Fruit fly (Drosophila melanogaster) whole organism, embryonic: ENCODE data around the gene CG9288.

Source experiments
- ATbp ChIP-seq: fragments of 200-800 bp; sonication (Bioruptor generic); optimal IDR thresholded peaks from 2 replicates; lab custom pipeline; 2017; ENCODE audit warnings: missing biosample characterization, mild to moderate bottlenecking, missing genetic modification characterization, missing genetic modification reagents
- Asciz ChIP-seq: fragments of 200-800 bp; sonication (Bioruptor generic); optimal IDR thresholded peaks from 2 replicates; lab custom pipeline; 2017; ENCODE audit warnings: missing biosample characterization, mild to moderate bottlenecking, missing genetic modification characterization, missing genetic modification reagents
- Atf3 ChIP-seq: fragments of 200-800 bp; sonication (Bioruptor generic); optimal IDR thresholded peaks from 3 replicates; lab custom pipeline; 2016; ENCODE audit warnings: missing biosample characterization, missing genetic modification characterization
- B-H1 ChIP-seq: fragments of 200-800 bp; sonication (Bioruptor generic); IDR thresholded peaks from 3 replicates; pipeline ENCODE4 v1.3.6; 2022; ENCODE audit warnings: missing biosample characterization, missing genetic modification characterization
- BtbVII ChIP-seq: fragments of 200-800 bp; sonication (Bioruptor generic); optimal IDR thresholded peaks from 3 replicates; lab custom pipeline; 2017; ENCODE audit warnings: missing biosample characterization, mild to moderate bottlenecking, missing genetic modification characterization
- CG11085 ChIP-seq: fragments of 200-800 bp; sonication (Bioruptor generic); IDR thresholded peaks from 2 replicates; pipeline ENCODE4 v1.3.6; 2022; ENCODE audit warnings: missing biosample characterization, missing genetic modification characterization
- CG15011 ChIP-seq: fragments of 200-800 bp; sonication (Bioruptor generic); optimal IDR thresholded peaks from 3 replicates; lab custom pipeline; 2018; ENCODE audit warnings: missing biosample characterization, mild to moderate bottlenecking, missing genetic modification characterization
- CG16779 ChIP-seq: fragments of 200-800 bp; sonication (Bioruptor generic); IDR thresholded peaks from 2 replicates; pipeline ENCODE4 v1.3.6; 2022; ENCODE audit warnings: missing biosample characterization, missing genetic modification characterization
- CG32772 ChIP-seq: fragments of 200-800 bp; sonication (Bioruptor generic); IDR thresholded peaks from 2 replicates; pipeline ENCODE4 v1.3.6; 2022; ENCODE audit warnings: missing biosample characterization, missing genetic modification characterization
- CG3281 ChIP-seq: fragments of 200-800 bp; sonication (Bioruptor generic); optimal IDR thresholded peaks from 3 replicates; lab custom pipeline; 2017; ENCODE audit warnings: missing biosample characterization, mild to moderate bottlenecking, missing genetic modification characterization
- CG3726 ChIP-seq: fragments of 200-800 bp; sonication (Bioruptor generic); IDR thresholded peaks from 3 replicates; pipeline ENCODE4, ENCODE4 v1.3.6; 2022; ENCODE audit warnings: missing biosample characterization, missing genetic modification characterization
- CG3995 ChIP-seq: fragments of 200-800 bp; sonication (Bioruptor generic); optimal IDR thresholded peaks from 3 replicates; lab custom pipeline; 2016; ENCODE audit warnings: missing biosample characterization, missing genetic modification characterization
- CG4730 ChIP-seq: fragments of 200-800 bp; sonication (Bioruptor generic); IDR thresholded peaks from 2 replicates; pipeline ENCODE4 v1.3.6; 2022; ENCODE audit warnings: missing biosample characterization, missing genetic modification characterization
- CG6272 ChIP-seq: fragments of 200-800 bp; sonication (Bioruptor generic); IDR thresholded peaks from 2 replicates; pipeline ENCODE4 v1.3.6; 2022; ENCODE audit warnings: missing biosample characterization, missing genetic modification characterization
- CG6654 ChIP-seq: fragments of 200-800 bp; sonication (Bioruptor generic); optimal IDR thresholded peaks from 2 replicates; lab custom pipeline; 2017; ENCODE audit warnings: missing biosample characterization, mild to moderate bottlenecking, missing genetic modification characterization
- CG8290 ChIP-seq, 3 experiments: fragments of 200-800 bp; sonication (Bioruptor generic); optimal IDR thresholded peaks; 2 replicates each; lab custom pipeline; 2016 to 2019; ENCODE audit warnings: missing biosample characterization in 3 of 3, missing genetic modification characterization in 3 of 3, mild to moderate bottlenecking in 2 of 3, moderate library complexity in 1 of 3
- CG8944 ChIP-seq: fragments of 200-800 bp; sonication (Bioruptor generic); optimal IDR thresholded peaks from 3 replicates; lab custom pipeline; 2016; ENCODE audit warnings: missing biosample characterization, missing genetic modification characterization
- CG9215 ChIP-seq: fragments of 200-800 bp; sonication (Bioruptor generic); IDR thresholded peaks from 2 replicates; pipeline ENCODE4 v1.3.6; 2022; ENCODE audit warnings: missing biosample characterization, missing genetic modification characterization
- CG9609 ChIP-seq: fragments of 200-800 bp; sonication (Bioruptor generic); optimal IDR thresholded peaks from 3 replicates; lab custom pipeline; 2016; ENCODE audit warnings: missing biosample characterization, missing genetic modification characterization
- CG9727 ChIP-seq: fragments of 200-800 bp; sonication (Bioruptor generic); optimal IDR thresholded peaks from 3 replicates; lab custom pipeline; 2017; ENCODE audit warnings: missing biosample characterization, mild to moderate bottlenecking, missing genetic modification characterization
- D19B ChIP-seq: fragments of 200-800 bp; sonication (Bioruptor generic); optimal IDR thresholded peaks from 2 replicates; lab custom pipeline; 2017; ENCODE audit warnings: missing biosample characterization, mild to moderate bottlenecking, missing genetic modification characterization
- Ets97D ChIP-seq: fragments of 200-800 bp; sonication (Bioruptor generic); optimal IDR thresholded peaks from 3 replicates; lab custom pipeline; 2016; ENCODE audit warnings: missing biosample characterization, missing genetic modification characterization
- Fer1 ChIP-seq: fragments of 200-800 bp; sonication (Bioruptor generic); optimal IDR thresholded peaks from 2 replicates; lab custom pipeline; 2017; ENCODE audit warnings: missing biosample characterization, mild to moderate bottlenecking, missing genetic modification characterization
- Kr ChIP-seq: fragments of 200-800 bp; sonication (Bioruptor generic); optimal IDR thresholded peaks from 2 replicates; lab custom pipeline; 2017; ENCODE audit warnings: missing biosample characterization, mild to moderate bottlenecking, missing genetic modification characterization
- Mes4 ChIP-seq: fragments of 200-800 bp; sonication (Bioruptor generic); optimal IDR thresholded peaks from 2 replicates; lab custom pipeline; 2016; ENCODE audit warnings: missing biosample characterization, missing genetic modification characterization
- NC2β ChIP-seq: fragments of 200-800 bp; sonication (Bioruptor generic); optimal IDR thresholded peaks from 2 replicates; lab custom pipeline; 2016; ENCODE audit warnings: missing biosample characterization, missing genetic modification characterization
- NK7.1 ChIP-seq: fragments of 200-800 bp; sonication (Bioruptor generic); optimal IDR thresholded peaks from 3 replicates; lab custom pipeline; 2016; ENCODE audit warnings: missing biosample characterization, missing genetic modification characterization
- Opbp ChIP-seq: fragments of 200-800 bp; sonication (Bioruptor generic); IDR thresholded peaks from 3 replicates; pipeline ENCODE4 v1.3.6; 2022; ENCODE audit warnings: missing biosample characterization, missing genetic modification characterization; ENCODE audit not compliant: partially characterized antibody
- Pdp1 ChIP-seq, 2 experiments: fragments of 200-800 bp; sonication (Bioruptor generic); optimal IDR thresholded peaks; 3 replicates each; lab custom pipeline; 2016; ENCODE audit warnings: missing biosample characterization in 2 of 2, missing genetic modification characterization in 2 of 2, mild to moderate bottlenecking in 1 of 2, moderate library complexity in 1 of 2
- Xrp1 ChIP-seq: fragments of 200-800 bp; sonication (Bioruptor generic); IDR thresholded peaks from 2 replicates; pipeline ENCODE4 v1.3.6; 2022; ENCODE audit warnings: missing biosample characterization, missing genetic modification characterization
- bbx ChIP-seq: fragments of 200-800 bp; sonication (Bioruptor generic); IDR thresholded peaks from 2 replicates; pipeline ENCODE4 v1.3.6; 2022; ENCODE audit warnings: missing biosample characterization, missing genetic modification characterization; ENCODE audit not compliant: partially characterized antibody
- br ChIP-seq: fragments of >200 bp; optimal IDR thresholded peaks from 2 replicates; lab custom pipeline; 2017
- crol ChIP-seq: fragments of 200-800 bp; sonication (Bioruptor generic); IDR thresholded peaks from 2 replicates; pipeline ENCODE4 v1.3.6; 2022; ENCODE audit warnings: missing biosample characterization, missing genetic modification characterization
- cwo ChIP-seq: fragments of 200-800 bp; sonication (Bioruptor generic); optimal IDR thresholded peaks from 3 replicates; lab custom pipeline; 2017; ENCODE audit warnings: missing biosample characterization, missing genetic modification characterization, mild to moderate bottlenecking, moderate library complexity, missing genetic modification reagents
- danr ChIP-seq: fragments of 200-800 bp; sonication (Bioruptor generic); IDR thresholded peaks from 2 replicates; pipeline ENCODE4 v1.3.6; 2022; ENCODE audit warnings: missing biosample characterization, missing genetic modification characterization
- dysf ChIP-seq: fragments of 200-800 bp; sonication (Bioruptor generic); IDR thresholded peaks from 3 replicates; pipeline ENCODE4 v1.3.6; 2022; ENCODE audit warnings: missing biosample characterization, missing genetic modification characterization
- emc ChIP-seq: fragments of 200-800 bp; sonication (Bioruptor generic); optimal IDR thresholded peaks from 2 replicates; lab custom pipeline; 2016; ENCODE audit warnings: missing biosample characterization, missing genetic modification characterization
- ftz-f1 ChIP-seq: fragments of 200-800 bp; sonication (Bioruptor generic); optimal IDR thresholded peaks from 2 replicates; lab custom pipeline; 2016; ENCODE audit warnings: missing biosample characterization, missing genetic modification characterization
- gfzf ChIP-seq: fragments of 200-800 bp; sonication (Bioruptor generic); optimal IDR thresholded peaks from 2 replicates; lab custom pipeline; 2016; ENCODE audit warnings: missing biosample characterization, mild to moderate bottlenecking, missing genetic modification characterization, moderate library complexity
- hb ChIP-seq: fragments of 200-800 bp; sonication (Bioruptor generic); IDR thresholded peaks from 3 replicates; pipeline ENCODE4 v1.3.6; 2022; ENCODE audit warnings: missing biosample characterization, missing genetic modification characterization; ENCODE audit not compliant: partially characterized antibody
- mirr ChIP-seq: fragments of 200-800 bp; sonication (Bioruptor generic); optimal IDR thresholded peaks from 3 replicates; lab custom pipeline; 2018; ENCODE audit warnings: missing biosample characterization, mild to moderate bottlenecking, missing genetic modification characterization
- nerfin-1 ChIP-seq: fragments of 200-800 bp; sonication (Bioruptor generic); optimal IDR thresholded peaks from 3 replicates; lab custom pipeline; 2019; ENCODE audit warnings: missing biosample characterization, mild to moderate bottlenecking, missing genetic modification characterization, moderate library complexity
- org-1 ChIP-seq: fragments of 200-800 bp; sonication (Bioruptor generic); optimal IDR thresholded peaks from 2 replicates; lab custom pipeline; 2017; ENCODE audit warnings: missing biosample characterization, missing genetic modification characterization
- pfk ChIP-seq: fragments of 200-800 bp; sonication (Bioruptor generic); optimal IDR thresholded peaks from 2 replicates; lab custom pipeline; 2018; ENCODE audit warnings: missing biosample characterization, mild to moderate bottlenecking, missing genetic modification characterization, moderate library complexity
- pita ChIP-seq: fragments of 200-800 bp; sonication (Bioruptor generic); optimal IDR thresholded peaks from 2 replicates; lab custom pipeline; 2017; ENCODE audit warnings: missing biosample characterization, mild to moderate bottlenecking, missing genetic modification characterization
- run ChIP-seq: fragments of 200-800 bp; sonication (Bioruptor generic); optimal IDR thresholded peaks from 3 replicates; lab custom pipeline; 2018; ENCODE audit warnings: missing biosample characterization, mild to moderate bottlenecking, missing genetic modification characterization
- sc ChIP-seq, 3 experiments: fragments of >200 bp in 2 of 3; fragments of 200-800 bp in 1 of 3; sonication (Bioruptor generic) in 1 of 3; optimal IDR thresholded peaks; 2 replicates in 2 of 3; 3 replicates in 1 of 3; lab custom pipeline; 2017; ENCODE audit warnings: mild to moderate bottlenecking in 1 of 3, missing biosample characterization in 1 of 3, missing genetic modification characterization in 1 of 3, missing genetic modification reagents in 1 of 3
- sim ChIP-seq: fragments of 200-800 bp; sonication (Bioruptor generic); IDR thresholded peaks from 2 replicates; pipeline ENCODE4 v1.3.6; 2022; ENCODE audit warnings: missing biosample characterization, missing genetic modification characterization
- sisA ChIP-seq: fragments of 200-800 bp; sonication (Bioruptor generic); IDR thresholded peaks from 2 replicates; pipeline ENCODE4 v1.3.6; 2022; ENCODE audit warnings: missing biosample characterization, missing genetic modification characterization
- slp2 ChIP-seq: fragments of 200-800 bp; sonication (Bioruptor generic); optimal IDR thresholded peaks from 2 replicates; lab custom pipeline; 2016; ENCODE audit warnings: missing biosample characterization, missing genetic modification characterization
- stc ChIP-seq: fragments of 200-800 bp; sonication (Bioruptor generic); IDR thresholded peaks from 2 replicates; pipeline ENCODE4 v1.3.6; 2022; ENCODE audit warnings: missing biosample characterization, missing genetic modification characterization
- toy ChIP-seq: fragments of 200-800 bp; sonication (Bioruptor generic); IDR thresholded peaks from 2 replicates; pipeline ENCODE4 v1.3.6; 2022; ENCODE audit warnings: missing biosample characterization, missing genetic modification characterization
- tx ChIP-seq: fragments of 200-800 bp; sonication (Bioruptor generic); optimal IDR thresholded peaks from 2 replicates; lab custom pipeline; 2016; ENCODE audit warnings: missing biosample characterization, missing genetic modification characterization

Gene CG9288

DNA sequence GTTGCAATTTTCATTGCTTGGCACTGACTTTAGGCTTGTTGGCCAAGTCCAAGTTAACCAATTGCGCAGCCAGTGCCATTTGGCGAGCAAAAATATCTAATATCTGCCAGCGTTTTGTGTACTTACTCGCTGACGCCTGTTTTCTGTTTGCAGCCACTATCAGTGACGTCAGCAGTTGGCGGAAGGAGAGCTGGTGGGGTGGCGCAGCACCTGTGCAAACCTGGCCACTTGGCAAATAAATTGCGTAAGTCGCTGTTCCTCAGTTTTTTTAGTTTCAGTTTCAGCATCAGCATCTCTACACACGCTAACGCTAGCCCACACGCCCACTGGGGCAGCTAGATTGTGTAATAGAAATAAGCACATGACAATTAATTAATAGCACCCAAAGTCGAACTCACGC lies 39.6 kb downstream of the CG9288 start (continued):
- no peak for TF ChIP-seq cwo (GFP tag; lab: Kevin White, UChicago)
- TF ChIP-seq Pdp1 (GFP tag; optimal IDR thresholded peaks at IDR 0.05; lab: Kevin White, UChicago) = peak in 1 of 2 experiments; percentile 60
- peak; percentile 11 for TF ChIP-seq CG3281 (GFP tag; lab: Kevin White, UChicago)
- TF ChIP-seq CG9609 = no peak
- no peak for TF ChIP-seq Atf3
- TF ChIP-seq CG6272 = no peak
- TF ChIP-seq NC2β (GFP tag; lab: Kevin White, UChicago) = no peak
- TF ChIP-seq BtbVII (GFP tag; lab: Kevin White, UChicago) = peak; percentile 23
- TF ChIP-seq Xrp1 (GFP tag; lab: Robert Waterston, UW) = no peak
- no peak for TF ChIP-seq CG8290 (GFP tag; optimal IDR thresholded peaks at IDR 0.05; lab: Kevin White, UChicago)
- TF ChIP-seq CG8290 (tag; optimal IDR thresholded peaks at IDR 0.05; lab: Kevin White, UChicago) = peak in 1 of 2 experiments; percentile 19
- TF ChIP-seq emc (GFP tag; lab: Kevin White, UChicago) = no peak
- TF ChIP-seq ftz-f1 (GFP tag; lab: Kevin White, UChicago) = no peak
- TF ChIP-seq CG4730 (GFP tag; lab: Robert Waterston, UW) = 0 out of 2 replicates have a peak, but pooled peaks have one; percentile 9
- no peak for TF ChIP-seq Ets97D (GFP tag; lab: Kevin White, UChicago)
- no peak for TF ChIP-seq org-1 (GFP tag; lab: Kevin White, UChicago)
- TF ChIP-seq CG3726 (GFP tag; lab: Robert Waterston, UW) = no peak
- no peak for TF ChIP-seq mirr (GFP tag; lab: Kevin White, UChicago)
- TF ChIP-seq Fer1 (GFP tag; lab: Kevin White, UChicago) = no peak
- no peak for TF ChIP-seq pfk (GFP tag; lab: Kevin White, UChicago)
- TF ChIP-seq B-H1 = no peak
- no peak for TF ChIP-seq nerfin-1 (tag; lab: Kevin White, UChicago)
- TF ChIP-seq ATbp (GFP tag; lab: Kevin White, UChicago) = no peak
- no peak for TF ChIP-seq CG9727 (GFP tag; lab: Kevin White, UChicago)
- TF ChIP-seq dysf = no peak
- no peak for TF ChIP-seq CG6654 (GFP tag; lab: Kevin White, UChicago)
- no peak for TF ChIP-seq sim (GFP tag; lab: Robert Waterston, UW)
- no peak for TF ChIP-seq CG16779 (GFP tag; lab: Robert Waterston, UW)
- TF ChIP-seq CG8944 (GFP tag; lab: Kevin White, UChicago) = no peak
- no peak for TF ChIP-seq sisA (GFP tag; lab: Robert Waterston, UW)
- TF ChIP-seq br (lab: Kevin White, UChicago) = no peak
- no peak for TF ChIP-seq tx (GFP tag; lab: Kevin White, UChicago)
- no peak for TF ChIP-seq danr
- TF ChIP-seq CG32772 (GFP tag; lab: Robert Waterston, UW) = no peak
- TF ChIP-seq crol = no peak
- TF ChIP-seq Opbp (GFP tag; lab: Robert Waterston, UW) = no peak
- no peak for TF ChIP-seq Asciz
- no peak for TF ChIP-seq D19B (GFP tag; lab: Kevin White, UChicago)
- no peak for TF ChIP-seq toy
- no peak for TF ChIP-seq Mes4 (GFP tag; lab: Kevin White, UChicago)

DNA sequence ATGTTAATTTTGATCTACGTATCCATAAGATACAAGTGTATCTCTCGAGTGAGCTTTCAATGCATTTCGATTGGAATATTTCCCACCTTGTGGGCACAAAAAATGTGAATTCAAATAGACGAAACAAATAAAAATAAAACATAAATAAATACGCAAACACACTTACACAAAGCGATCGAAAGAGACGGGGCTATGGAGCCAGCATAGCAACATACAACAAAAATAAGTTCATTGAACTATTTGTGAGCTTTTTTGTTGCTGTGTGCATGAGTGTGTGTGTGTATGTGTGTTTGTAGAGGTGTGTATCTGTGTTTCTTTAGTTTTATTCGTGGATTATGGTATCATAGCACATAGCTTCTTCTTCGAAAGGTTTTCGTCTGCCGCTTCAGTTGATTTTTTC lies 41.1 kb downstream of the CG9288 start:
- TF ChIP-seq Kr (GFP tag; lab: Kevin White, UChicago) = no peak
- no peak for TF ChIP-seq pita (GFP tag; lab: Kevin White, UChicago)
- TF ChIP-seq run = no peak
- no peak for TF ChIP-seq CG9215
- no peak for TF ChIP-seq stc
- TF ChIP-seq hb (GFP tag; lab: Robert Waterston, UW) = no peak
- no peak for TF ChIP-seq CG15011 (GFP tag; lab: Kevin White, UChicago)
- TF ChIP-seq gfzf (GFP tag; lab: Kevin White, UChicago) = no peak
- no peak for TF ChIP-seq bbx (GFP tag; lab: Robert Waterston, UW)
- no peak for TF ChIP-seq sc (optimal IDR thresholded peaks at IDR 0.05; lab: Kevin White, UChicago)
- TF ChIP-seq sc (GFP tag; optimal IDR thresholded peaks at IDR 0.05; lab: Kevin White, UChicago) = no peak
- TF ChIP-seq NK7.1 = no peak
- TF ChIP-seq CG11085 = no peak
- no peak for TF ChIP-seq CG3995
- no peak for TF ChIP-seq slp2 (GFP tag; lab: Kevin White, UChicago)
